Fruit fly (Drosophila melanogaster): ENCODE measurements around the gene jb.

The jb gene

dm6 chrX:20419313-20419712, 28.7 kb upstream of the jb start, which contains the start of gene Obp19d:
Gene Obp19d, plus strand, starts transcription at chrX:20419613.
- TF ChIP-seq fru (GFP tag; optimal IDR thresholded peaks at IDR 0.05), result no peak
- no peak for TF ChIP-seq h (GFP tag; optimal IDR thresholded peaks at IDR 0.05)
- TF ChIP-seq foxo (GFP tag; optimal IDR thresholded peaks at IDR 0.05), result no peak
- no peak for TF ChIP-seq sv (GFP tag; optimal IDR thresholded peaks at IDR 0.05)
- TF ChIP-seq Dif (GFP tag; optimal IDR thresholded peaks at IDR 0.05; ENCODE audit: partially characterized antibody), result no peak
- no peak for TF ChIP-seq Abd-B (GFP tag; optimal IDR thresholded peaks at IDR 0.05)

dm6 chrX:20418864-20419263, 28.3 kb upstream of the jb start, which contains the start of gene Obp19c:
Gene Obp19c, minus strand, starts transcription at chrX:20418964.
- no peak for TF ChIP-seq dmrt93B (GFP tag; optimal IDR thresholded peaks at IDR 0.05)
- TF ChIP-seq CrebA (GFP tag; optimal IDR thresholded peaks at IDR 0.05; ENCODE audit: borderline replicate concordance), result no peak
- no peak for TF ChIP-seq fru (GFP tag; optimal IDR thresholded peaks at IDR 0.05)
- no peak for TF ChIP-seq Rel (GFP tag; optimal IDR thresholded peaks at IDR 0.05)
- TF ChIP-seq Rel (tag; optimal IDR thresholded peaks at IDR 0.05), result no peak
- TF ChIP-seq Hr83 (GFP tag; optimal IDR thresholded peaks at IDR 0.05; ENCODE audit: poor library complexity, severe bottlenecking), result no peak
- no peak for TF ChIP-seq HLH106 (tag; optimal IDR thresholded peaks at IDR 0.05)
- no peak for TF ChIP-seq brk (GFP tag; optimal IDR thresholded peaks at IDR 0.05)
- TF ChIP-seq Myc (optimal IDR thresholded peaks at IDR 0.05), result no peak
- no peak for TF ChIP-seq Hr78 (GFP tag; optimal IDR thresholded peaks at IDR 0.05)
- TF ChIP-seq CG32264 (GFP tag; optimal IDR thresholded peaks at IDR 0.05), result no peak
- TF ChIP-seq Jra (GFP tag; optimal IDR thresholded peaks at IDR 0.05), result no peak
- no peak for TF ChIP-seq Sp1 (GFP tag; optimal IDR thresholded peaks at IDR 0.05)
- no peak for TF ChIP-seq CG9705 (GFP tag; optimal IDR thresholded peaks at IDR 0.05)

DNA sequence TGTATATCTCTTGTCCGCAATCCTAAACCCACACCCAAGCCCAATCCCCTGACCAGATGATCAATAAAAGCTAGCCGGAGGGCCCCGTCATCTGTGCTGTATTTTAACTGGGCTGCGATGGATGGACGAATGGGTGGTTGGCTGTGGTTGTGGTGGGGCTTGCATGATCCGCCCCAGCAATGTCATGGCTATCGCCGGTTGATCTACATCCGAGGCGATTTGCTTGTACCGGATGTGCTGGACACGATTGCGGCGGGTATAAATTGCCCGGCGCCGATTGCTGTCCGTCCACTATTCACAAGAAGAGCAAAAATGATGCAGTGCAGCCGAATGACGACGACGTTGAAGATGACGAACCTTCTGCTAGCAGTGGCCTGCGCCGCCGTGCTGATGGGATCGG, 25.8 kb upstream of the jb start, which contains the start of gene Obp19b:
TSS of gene Obp19b (plus strand) at position 301 of the 400 bp plus-strand sequence.
- TF ChIP-seq Jra (GFP tag; optimal IDR thresholded peaks at IDR 0.05) (no peak), dl (GFP tag; optimal IDR thresholded peaks at IDR 0.05; ENCODE audit: insufficient read depth in 1 of 2, partially characterized antibody in 2 of 2) (no peak), CG32264 (GFP tag; optimal IDR thresholded peaks at IDR 0.05) (no peak), sv (GFP tag; optimal IDR thresholded peaks at IDR 0.05) (no peak), Rel (GFP tag; optimal IDR thresholded peaks at IDR 0.05) (no peak), Rel (tag; optimal IDR thresholded peaks at IDR 0.05) (no peak), dmrt93B (GFP tag; optimal IDR thresholded peaks at IDR 0.05) (no peak), psq (GFP tag; optimal IDR thresholded peaks at IDR 0.05) (no peak), pan (optimal IDR thresholded peaks at IDR 0.05) (no peak), Sp1 (GFP tag; optimal IDR thresholded peaks at IDR 0.05) (no peak), ey (GFP tag; optimal IDR thresholded peaks at IDR 0.05) (no peak), Hr78 (GFP tag; optimal IDR thresholded peaks at IDR 0.05) (no peak), sage (GFP tag; optimal IDR thresholded peaks at IDR 0.05) (no peak), woc (GFP tag; optimal IDR thresholded peaks at IDR 0.05) (no peak), HLH106 (tag; optimal IDR thresholded peaks at IDR 0.05) (no peak), N (GFP tag; optimal IDR thresholded peaks at IDR 0.05) (no peak)

DNA sequence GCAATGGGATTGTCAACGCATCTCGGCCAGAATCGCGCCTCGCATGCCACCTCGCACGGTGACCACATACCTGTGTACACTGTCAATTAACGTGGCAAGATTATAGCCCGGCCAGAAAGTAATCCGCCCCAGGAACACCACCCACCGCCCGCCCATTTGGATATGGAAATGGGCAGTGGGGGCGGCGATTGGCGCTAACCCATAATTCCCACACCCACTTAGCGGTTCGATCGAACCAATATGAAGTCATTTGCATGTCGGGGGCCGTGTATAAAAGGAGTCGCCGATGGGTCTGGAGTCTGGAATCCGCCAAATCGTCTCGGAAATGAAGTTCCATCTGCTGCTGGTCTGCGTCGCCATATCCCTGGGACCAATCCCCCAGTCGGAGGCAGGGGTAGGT, 24.8 kb upstream of the jb start, which contains the start of gene Obp19a:
TSS of gene Obp19a (plus strand) at position 301 of the 400 bp plus-strand sequence.
- TF ChIP-seq sv (GFP tag; optimal IDR thresholded peaks at IDR 0.05), result no peak

- TF ChIP-seq brk (GFP tag; optimal IDR thresholded peaks at IDR 0.05), result no peak
- no peak for TF ChIP-seq dmrt93B (GFP tag; optimal IDR thresholded peaks at IDR 0.05)
Observed at dm6 chrX:20414099-20414498, 23.5 kb upstream of the jb start, which contains the start of gene CG15458. Gene CG15458, minus strand, starts transcription at chrX:20414199.

DNA sequence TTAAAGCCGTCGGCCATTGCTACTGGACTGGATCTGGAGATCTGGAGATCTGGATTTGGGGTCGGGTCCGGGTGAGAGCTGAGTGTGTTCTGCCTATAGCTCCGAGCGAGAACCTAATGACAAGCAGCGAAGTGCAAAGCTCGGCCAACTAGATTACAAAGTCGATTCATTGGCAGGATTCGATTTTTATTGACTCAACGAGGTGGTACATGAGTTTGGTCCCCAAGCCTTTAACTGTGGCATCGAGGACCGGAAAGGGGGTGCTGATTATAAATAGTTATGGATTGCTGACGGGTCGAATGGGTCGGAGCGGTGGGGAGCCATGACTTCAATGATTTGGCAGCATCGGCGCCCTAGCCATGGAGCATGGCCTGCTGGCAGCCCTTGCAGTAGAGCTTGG, 22.9 kb upstream of the jb start, which contains the start of gene CG15459:
TSS of gene CG15459 (minus strand) at position 101 of the 400 bp plus-strand sequence.
- TF ChIP-seq Dif (GFP tag; optimal IDR thresholded peaks at IDR 0.05; ENCODE audit: partially characterized antibody) (no peak), Vsx2 (GFP tag; optimal IDR thresholded peaks at IDR 0.05; ENCODE audit: partially characterized antibody) (no peak), HLH106 (tag; optimal IDR thresholded peaks at IDR 0.05) (no peak), Hr83 (GFP tag; optimal IDR thresholded peaks at IDR 0.05; ENCODE audit: poor library complexity, severe bottlenecking) (no peak), jim (GFP tag; optimal IDR thresholded peaks at IDR 0.05) (no peak), OdsH (GFP tag; optimal IDR thresholded peaks at IDR 0.05) (no peak), CG32264 (GFP tag; optimal IDR thresholded peaks at IDR 0.05) (no peak), psq (GFP tag; optimal IDR thresholded peaks at IDR 0.05) (no peak), Abd-B (GFP tag; optimal IDR thresholded peaks at IDR 0.05) (no peak), Myc (optimal IDR thresholded peaks at IDR 0.05) (no peak), N (GFP tag; optimal IDR thresholded peaks at IDR 0.05) (no peak), dmrt93B (GFP tag; optimal IDR thresholded peaks at IDR 0.05) (no peak), Mio (GFP tag; optimal IDR thresholded peaks at IDR 0.05) (no peak), br (GFP tag; optimal IDR thresholded peaks at IDR 0.05) (no peak), fru (GFP tag; optimal IDR thresholded peaks at IDR 0.05) (no peak), Dfd (GFP tag; optimal IDR thresholded peaks at IDR 0.05) (no peak), dsf (GFP tag; optimal IDR thresholded peaks at IDR 0.05; ENCODE audit: borderline replicate concordance) (no peak)

Data from whole organism, wandering third instar larva.